Worm (Caenorhabditis elegans): ENCODE results near the gene toc-1.

The toc-1 gene

ce11 chrIII:5254108-5254507, 20.9 kb upstream of the toc-1 start, which contains the start of the genes sumv-1 and gop-1:
TSS of gene sumv-1 (minus strand) at chrIII:5254187.
TSS of gene gop-1 (plus strand) at chrIII:5254438.
- no peak for TF ChIP-seq W03F9.2 (tag; optimal IDR thresholded peaks at IDR 0.05)
- no peak for TF ChIP-seq him-1 (tag; optimal IDR thresholded peaks at IDR 0.05)
- TF ChIP-seq dao-5 (tag; optimal IDR thresholded peaks at IDR 0.05), result no peak

ce11 chrIII:5258918-5259317, 16.1 kb upstream of the toc-1 start, which contains the start of gene gop-2:
TSS of gene gop-2 (plus strand) at chrIII:5259023.
- TF ChIP-seq W03F9.2 (tag; optimal IDR thresholded peaks at IDR 0.05) (no peak), dao-5 (tag; optimal IDR thresholded peaks at IDR 0.05) (no peak), him-1 (tag; optimal IDR thresholded peaks at IDR 0.05) (no peak)

- TF ChIP-seq dao-5 (tag; optimal IDR thresholded peaks at IDR 0.05) (no peak), him-1 (tag; optimal IDR thresholded peaks at IDR 0.05) (no peak), W03F9.2 (tag; optimal IDR thresholded peaks at IDR 0.05) (no peak)
These were observed 14.7 kb upstream of the toc-1 start, which contains the start of gene gop-3 for ce11 chrIII:5260394-5260793. TSS of gene gop-3 (plus strand) at chrIII:5260694.

ce11 chrIII:5263299-5263993, 11.6 kb upstream of the toc-1 start, which contains the start of the genes C34E10.9 and hap-1:
TSS of gene C34E10.9 (minus strand) at chrIII:5263399.
TSS of gene hap-1 (plus strand) at chrIII:5263943.
- TF ChIP-seq him-1 (tag; optimal IDR thresholded peaks at IDR 0.05), result no peak
- TF ChIP-seq dao-5 (tag; optimal IDR thresholded peaks at IDR 0.05), result no peak
- TF ChIP-seq W03F9.2 (tag; optimal IDR thresholded peaks at IDR 0.05), result no peak

- no peak for TF ChIP-seq dao-5 (tag; optimal IDR thresholded peaks at IDR 0.05)
- TF ChIP-seq W03F9.2 (tag; optimal IDR thresholded peaks at IDR 0.05), result no peak
- TF ChIP-seq him-1 (tag; optimal IDR thresholded peaks at IDR 0.05), result no peak
These were observed 10.2 kb upstream of the toc-1 start, which contains the start of gene gro-1 for ce11 chrIII:5264813-5265212. TSS of gene gro-1 (plus strand) at chrIII:5265113.

ce11 chrIII:5267217-5267906, 7.7 kb upstream of the toc-1 start, which contains the start of gene ZC395.5:
TSS of gene ZC395.5 (plus strand) at chrIII:5267848.
- no peak for TF ChIP-seq dao-5 (tag; optimal IDR thresholded peaks at IDR 0.05)
- TF ChIP-seq him-1 (tag; optimal IDR thresholded peaks at IDR 0.05), result no peak

- no peak for TF ChIP-seq him-1 (tag; optimal IDR thresholded peaks at IDR 0.05)
- no peak for TF ChIP-seq dao-5 (tag; optimal IDR thresholded peaks at IDR 0.05)
- TF ChIP-seq W03F9.2 (tag; optimal IDR thresholded peaks at IDR 0.05), result no peak
These were observed 6.6 kb upstream of the toc-1 start for ce11 chrIII:5268486-5268885.

ce11 chrIII:5269814-5270213, 5.2 kb upstream of the toc-1 start, which contains the start of gene ZC395.4:
TSS of gene ZC395.4 (plus strand) at chrIII:5270114.
- TF ChIP-seq dao-5 (tag; optimal IDR thresholded peaks at IDR 0.05), result no peak
- no peak for TF ChIP-seq him-1 (tag; optimal IDR thresholded peaks at IDR 0.05)
- TF ChIP-seq W03F9.2 (tag; optimal IDR thresholded peaks at IDR 0.05), result no peak

ce11 chrIII:5273396-5273857, 1.6 kb upstream of the toc-1 start, which contains the start of gene ztf-8:
TSS of gene ztf-8 (minus strand) at chrIII:5273471.
- TF ChIP-seq W03F9.2 (tag; optimal IDR thresholded peaks at IDR 0.05), result no peak
- TF ChIP-seq dao-5 (tag; optimal IDR thresholded peaks at IDR 0.05), result no peak
- no peak for TF ChIP-seq him-1 (tag; optimal IDR thresholded peaks at IDR 0.05)

- no peak for TF ChIP-seq W03F9.2 (tag; optimal IDR thresholded peaks at IDR 0.05)
- no peak for TF ChIP-seq dao-5 (tag; optimal IDR thresholded peaks at IDR 0.05)
- TF ChIP-seq him-1 (tag; optimal IDR thresholded peaks at IDR 0.05), result no peak
These were observed 801 bp upstream of the toc-1 start for ce11 chrIII:5274250-5274649.

ce11 chrIII:5277740-5278139, 2.7 kb downstream of the toc-1 start, which contains the start of gene clk-1:
TSS of gene clk-1 (plus strand) at chrIII:5277894.
- TF ChIP-seq W03F9.2 (tag; optimal IDR thresholded peaks at IDR 0.05) (no peak), him-1 (tag; optimal IDR thresholded peaks at IDR 0.05) (no peak), dao-5 (tag; optimal IDR thresholded peaks at IDR 0.05) (no peak)

ce11 chrIII:5280228-5280627, 5.2 kb downstream of the toc-1 start:
- TF ChIP-seq W03F9.2 (tag; optimal IDR thresholded peaks at IDR 0.05) (no peak), dao-5 (tag; optimal IDR thresholded peaks at IDR 0.05) (no peak), him-1 (tag; optimal IDR thresholded peaks at IDR 0.05) (no peak)

- no peak for TF ChIP-seq W03F9.2 (tag; optimal IDR thresholded peaks at IDR 0.05)
- no peak for TF ChIP-seq dao-5 (tag; optimal IDR thresholded peaks at IDR 0.05)
These were observed 10.4 kb downstream of the toc-1 start for ce11 chrIII:5285484-5285883.

ce11 chrIII:5286205-5286604, 11.2 kb downstream of the toc-1 start, which contains the start of gene ZC395.11:
TSS of gene ZC395.11 (minus strand) at chrIII:5286305.
- TF ChIP-seq him-1 (tag; optimal IDR thresholded peaks at IDR 0.05) (no peak), W03F9.2 (tag; optimal IDR thresholded peaks at IDR 0.05) (no peak), dao-5 (tag; optimal IDR thresholded peaks at IDR 0.05) (no peak)

All from whole organism, L4/young adult.